Fruit fly (Drosophila melanogaster) whole organism, adult: ENCODE measurements around the gene Cad89D.

Experiments used
- CG12768 ChIP-seq: fragments of 200-800 bp; sonication (Bioruptor generic); optimal IDR thresholded peaks from 2 replicates; lab custom pipeline; 2017; ENCODE audit warnings: missing biosample characterization, missing genetic modification characterization, mild to moderate bottlenecking, moderate library complexity, missing genetic modification reagents
- CG33017 ChIP-seq: fragments of 200-800 bp; sonication (Bioruptor generic); optimal IDR thresholded peaks from 2 replicates; lab custom pipeline; 2018; ENCODE audit warnings: missing biosample characterization, mild to moderate bottlenecking, missing genetic modification characterization, moderate library complexity
- Crg-1 ChIP-seq: fragments of 200-800 bp; sonication (Bioruptor generic); optimal IDR thresholded peaks from 2 replicates; lab custom pipeline; 2016; ENCODE audit warnings: missing biosample characterization, missing genetic modification characterization
- bab1 ChIP-seq: fragments of 200-800 bp; sonication (Bioruptor generic); optimal IDR thresholded peaks from 3 replicates; lab custom pipeline; 2019; ENCODE audit warnings: missing biosample characterization, mild to moderate bottlenecking, missing genetic modification characterization, moderate library complexity
- ovo ChIP-seq: fragments of 200-800 bp; sonication (Bioruptor generic); optimal IDR thresholded peaks from 2 replicates; lab custom pipeline; 2016; ENCODE audit warnings: missing biosample characterization, missing genetic modification characterization
- tj ChIP-seq: fragments of 200-800 bp; sonication (Bioruptor generic); optimal IDR thresholded peaks from 3 replicates; lab custom pipeline; 2017; ENCODE audit warnings: missing biosample characterization, mild to moderate bottlenecking, missing genetic modification characterization, moderate library complexity

DNA sequence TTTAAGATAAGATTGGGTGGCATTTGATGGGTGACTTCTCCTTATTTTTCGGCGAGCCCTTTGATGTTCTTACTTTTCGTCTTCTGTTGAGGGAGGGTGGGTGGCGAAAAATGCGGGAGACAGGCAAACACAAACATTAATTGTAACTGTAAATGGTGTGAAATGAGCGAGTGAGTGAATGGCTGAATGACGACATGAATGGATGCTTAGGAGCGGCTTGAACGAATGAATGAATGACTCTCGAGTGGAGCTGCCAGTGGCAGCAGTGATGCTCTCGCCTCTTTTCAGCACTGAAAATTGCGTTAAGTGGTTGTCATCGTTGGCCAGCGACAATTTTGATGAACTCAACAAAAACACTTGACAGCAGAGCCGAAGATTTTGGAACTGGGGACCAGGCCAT lies 9.3 kb upstream of the Cad89D start:
- TF ChIP-seq CG33017 (tag; lab: Kevin White, UChicago) (no peak), tj (no peak), ovo (GFP tag; lab: Kevin White, UChicago) (no peak), Crg-1 (GFP tag; lab: Kevin White, UChicago) (no peak), CG12768 (GFP tag; lab: Kevin White, UChicago) (no peak), bab1 (GFP tag; lab: Kevin White, UChicago) (no peak)
